Worm (Caenorhabditis elegans) whole organism, L4/young adult: ENCODE results near the gene Y116A8C.33.

Source experiments
- W03F9.2 ChIP-seq: fragments of 150-350 bp; optimal IDR thresholded peaks from 2 replicates; lab custom pipeline; 2014; ENCODE audit warnings: missing biosample characterization, missing genetic modification characterization
- him-1 ChIP-seq: sonication (generic microtip); optimal IDR thresholded peaks from 2 replicates; lab custom pipeline; 2016; ENCODE audit warnings: missing genotype, missing genetic modification reagents, missing genetic modification characterization, missing compliant biosample characterization

ce11 chrIV:17118585-17118984, 6.7 kb downstream of the Y116A8C.33 start, which contains the start of gene uaf-2:
- TF ChIP-seq him-1 (tag; lab: Kevin White, UChicago), result no peak
- TF ChIP-seq W03F9.2 (tag; lab: Kevin White, UChicago), result peak; percentile 30
